Worm (Caenorhabditis elegans) whole organism, L3 larva: Measurements from ENCODE around the gene Y25C1A.2.

Experiments used
- R02D3.7 ChIP-seq: fragments of 150-350 bp; optimal IDR thresholded peaks from 2 replicates; lab custom pipeline; 2014; ENCODE audit warnings: missing biosample characterization, missing genetic modification characterization
- ZK546.5 ChIP-seq: sonication (generic microtip); optimal IDR thresholded peaks from 2 replicates; lab custom pipeline; 2017; ENCODE audit warnings: missing biosample characterization, missing genetic modification characterization
- aly-2 ChIP-seq: fragments of 150-350 bp; optimal IDR thresholded peaks from 2 replicates; lab custom pipeline; 2014; ENCODE audit warnings: missing biosample characterization, missing genetic modification characterization
- ama-1 ChIP-seq: fragments of 150-350 bp; optimal IDR thresholded peaks from 2 replicates; lab custom pipeline; 2018
- ceh-16 ChIP-seq: sonication (generic microtip); optimal IDR thresholded peaks from 2 replicates; lab custom pipeline; 2017; ENCODE audit warnings: missing biosample characterization, missing genetic modification characterization
- ceh-82 ChIP-seq: fragments of 150-350 bp; optimal IDR thresholded peaks from 2 replicates; lab custom pipeline; 2014; ENCODE audit warnings: missing biosample characterization, missing genetic modification characterization
- ceh-9 ChIP-seq: sonication (generic microtip); optimal IDR thresholded peaks from 2 replicates; lab custom pipeline; 2018; ENCODE audit warnings: missing biosample characterization, missing genetic modification characterization
- daf-12 ChIP-seq: fragments of 150-350 bp; optimal IDR thresholded peaks from 2 replicates; lab custom pipeline; 2014; ENCODE audit warnings: missing biosample characterization, missing genetic modification reagents, missing genetic modification characterization
- elt-1 ChIP-seq: fragments of 150-350 bp; optimal IDR thresholded peaks from 2 replicates; lab custom pipeline; 2014; ENCODE audit warnings: missing biosample characterization, missing genetic modification characterization
- elt-2 ChIP-seq: sonication (generic microtip); optimal IDR thresholded peaks from 2 replicates; lab custom pipeline; 2016; ENCODE audit warnings: missing genetic modification reagents, mild to moderate bottlenecking, missing genetic modification characterization, missing compliant biosample characterization
- elt-3 ChIP-seq, 3 experiments: fragments of 150-350 bp in 1 of 3; sonication (generic microtip) in 2 of 3; optimal IDR thresholded peaks; 2 replicates in 2 of 3; 4 replicates in 1 of 3; lab custom pipeline; 2014 to 2017; ENCODE audit warnings: missing biosample characterization in 3 of 3, missing genetic modification characterization in 3 of 3
- fkh-10 ChIP-seq: sonication (generic microtip); optimal IDR thresholded peaks from 2 replicates; lab custom pipeline; 2017; ENCODE audit warnings: missing biosample characterization, missing genetic modification reagents, missing genetic modification characterization
- fkh-2 ChIP-seq: fragments of 150-350 bp; optimal IDR thresholded peaks from 2 replicates; lab custom pipeline; 2014; ENCODE audit warnings: missing biosample characterization, missing genetic modification reagents, missing genetic modification characterization
- fos-1 ChIP-seq: fragments of 150-350 bp; optimal IDR thresholded peaks from 2 replicates; lab custom pipeline; 2014; ENCODE audit warnings: missing biosample characterization, missing genetic modification characterization
- hmg-11 ChIP-seq: sonication (generic microtip); optimal IDR thresholded peaks from 2 replicates; lab custom pipeline; 2016; ENCODE audit warnings: missing genetic modification characterization, missing compliant biosample characterization
- jun-1 ChIP-seq: fragments of 150-350 bp; optimal IDR thresholded peaks from 2 replicates; lab custom pipeline; 2014; ENCODE audit warnings: missing biosample characterization, missing genetic modification reagents, missing genetic modification characterization
- lin-15B ChIP-seq: fragments of 150-350 bp; optimal IDR thresholded peaks from 2 replicates; lab custom pipeline; 2014; ENCODE audit warnings: missing biosample characterization, missing genetic modification characterization
- lsy-12 ChIP-seq: sonication (generic microtip); optimal IDR thresholded peaks from 2 replicates; lab custom pipeline; 2016; ENCODE audit warnings: mild to moderate bottlenecking, missing genetic modification characterization, missing compliant biosample characterization
- mdl-1 ChIP-seq: fragments of 150-350 bp; optimal IDR thresholded peaks from 2 replicates; lab custom pipeline; 2014; ENCODE audit warnings: missing biosample characterization, missing genetic modification characterization
- mml-1 ChIP-seq: fragments of 150-350 bp; sonication (generic microtip); optimal IDR thresholded peaks from 3 replicates; lab custom pipeline; 2014; ENCODE audit warnings: missing biosample characterization, missing genetic modification characterization
- nfya-1 ChIP-seq: sonication (generic microtip); optimal IDR thresholded peaks from 2 replicates; lab custom pipeline; 2017; ENCODE audit warnings: missing genetic modification characterization, mild to moderate bottlenecking, missing compliant biosample characterization, antibody characterized with exemption, moderate library complexity; ENCODE audit not compliant: insufficient read depth
- nhr-12 ChIP-seq: fragments of 150-350 bp; optimal IDR thresholded peaks from 2 replicates; lab custom pipeline; 2014; ENCODE audit warnings: missing biosample characterization, missing genetic modification characterization
- nhr-237 ChIP-seq: fragments of 150-350 bp; optimal IDR thresholded peaks from 2 replicates; lab custom pipeline; 2014; ENCODE audit warnings: missing biosample characterization, missing genetic modification characterization
- nhr-25 ChIP-seq: sonication (generic microtip); optimal IDR thresholded peaks from 2 replicates; lab custom pipeline; 2017; ENCODE audit warnings: missing biosample characterization, missing genetic modification characterization
- nhr-28 ChIP-seq: fragments of 150-350 bp; optimal IDR thresholded peaks from 2 replicates; lab custom pipeline; 2014; ENCODE audit warnings: missing biosample characterization, missing genetic modification characterization
- nhr-43 ChIP-seq: sonication (generic microtip); optimal IDR thresholded peaks from 2 replicates; lab custom pipeline; 2016; ENCODE audit warnings: mild to moderate bottlenecking, missing genetic modification characterization, missing compliant biosample characterization; ENCODE audit not compliant: poor library complexity, severe bottlenecking
- nhr-67 ChIP-seq: fragments of 150-350 bp; optimal IDR thresholded peaks from 2 replicates; lab custom pipeline; 2014; ENCODE audit warnings: missing biosample characterization, missing genetic modification characterization
- nhr-76 ChIP-seq: fragments of 150-350 bp; sonication (generic microtip); optimal IDR thresholded peaks from 5 replicates; lab custom pipeline; 2014; ENCODE audit warnings: missing biosample characterization, missing genetic modification characterization
- nhr-77 ChIP-seq: fragments of 150-350 bp; optimal IDR thresholded peaks from 2 replicates; lab custom pipeline; 2014; ENCODE audit warnings: missing biosample characterization, missing genetic modification characterization
- pqm-1 ChIP-seq: fragments of 150-350 bp; optimal IDR thresholded peaks from 2 replicates; lab custom pipeline; 2017; ENCODE audit warnings: missing biosample characterization, missing genetic modification characterization, inconsistent platforms
- skn-1 ChIP-seq: fragments of 150-350 bp; optimal IDR thresholded peaks from 2 replicates; lab custom pipeline; 2014; ENCODE audit warnings: missing biosample characterization, missing genetic modification characterization
- snpc-4 ChIP-seq: fragments of 150-350 bp; optimal IDR thresholded peaks from 2 replicates; lab custom pipeline; 2014; ENCODE audit warnings: missing biosample characterization, missing genetic modification characterization
- tbx-2 ChIP-seq: sonication (generic microtip); optimal IDR thresholded peaks from 2 replicates; lab custom pipeline; 2016; ENCODE audit warnings: mild to moderate bottlenecking, missing genetic modification characterization, missing compliant biosample characterization
- unc-39 ChIP-seq: sonication (generic microtip); optimal IDR thresholded peaks from 4 replicates; lab custom pipeline; 2017; ENCODE audit warnings: missing biosample characterization, missing genetic modification characterization
- unc-62 ChIP-seq: fragments of 150-350 bp; sonication (generic microtip); optimal IDR thresholded peaks from 4 replicates; lab custom pipeline; 2014; ENCODE audit warnings: missing biosample characterization, missing genetic modification reagents, missing genetic modification characterization
- zag-1 ChIP-seq: fragments of 150-350 bp; optimal IDR thresholded peaks from 2 replicates; lab custom pipeline; 2014; ENCODE audit warnings: missing biosample characterization, missing genetic modification characterization
- ztf-11 ChIP-seq: fragments of 150-350 bp; optimal IDR thresholded peaks from 2 replicates; lab custom pipeline; 2014; ENCODE audit warnings: missing biosample characterization, missing genetic modification characterization
- ztf-4 ChIP-seq: fragments of 150-350 bp; optimal IDR thresholded peaks from 2 replicates; lab custom pipeline; 2014; ENCODE audit warnings: missing biosample characterization, missing genetic modification characterization

The Y25C1A.2 gene

DNA sequence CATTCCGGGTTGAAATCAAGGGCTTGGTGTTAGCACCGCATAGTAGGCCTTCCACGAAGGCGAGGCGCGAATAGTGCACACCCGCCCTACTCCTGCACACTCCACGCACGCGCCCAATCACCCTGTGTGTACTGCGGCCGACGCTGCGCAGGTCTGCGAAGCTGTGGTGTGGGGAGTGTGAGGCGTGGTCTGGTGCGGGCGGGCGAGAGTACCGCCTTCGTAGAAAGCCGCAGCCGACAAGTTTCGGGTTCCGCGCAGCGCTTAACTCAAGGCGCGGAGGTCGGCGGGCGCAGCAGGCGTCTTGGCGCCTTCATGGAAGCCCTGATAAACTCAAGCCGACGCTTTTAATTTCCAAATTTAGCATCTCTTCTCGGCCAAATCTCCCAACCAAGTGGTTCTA is 4.3 kb upstream of the Y25C1A.2 start:
- TF ChIP-seq ztf-4 (no peak), nhr-237 (tag; lab: Kevin White, UChicago) (no peak), nhr-76 (tag; lab: Kevin White, UChicago) (no peak), ama-1 (lab: Kevin White, UChicago) (no peak), mdl-1 (tag; lab: Kevin White, UChicago) (no peak), daf-12 (tag; lab: Kevin White, UChicago) (no peak), unc-39 (tag; lab: Kevin White, UChicago) (no peak), nhr-67 (no peak), unc-62 (GFP tag; lab: Kevin White, UChicago) (no peak), elt-1 (no peak), jun-1 (no peak)

DNA sequence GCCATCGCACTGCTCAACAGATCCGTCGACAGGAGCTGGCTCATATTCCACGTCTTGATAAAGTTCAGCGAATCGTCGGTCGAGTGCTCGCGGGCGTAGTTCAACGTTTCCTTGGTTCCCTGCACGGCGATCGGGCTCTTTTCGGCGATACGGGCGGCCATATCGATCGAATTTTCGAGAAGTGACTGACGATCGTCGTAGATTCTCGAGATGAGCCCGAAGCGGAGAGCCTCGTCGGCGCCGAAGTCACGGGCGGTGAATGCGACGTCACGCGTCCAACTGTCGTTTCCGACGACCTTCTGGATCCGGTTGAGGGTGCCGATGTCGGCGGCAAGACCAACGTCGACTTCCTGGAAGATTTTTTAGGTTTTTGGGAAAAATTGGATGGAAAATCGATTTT is 2.9 kb upstream of the Y25C1A.2 start:
- TF ChIP-seq nhr-25 (tag; lab: Kevin White, UChicago) (no peak), nhr-28 (tag; lab: Kevin White, UChicago) (no peak), fkh-10 (GFP tag; lab: Kevin White, UChicago) (no peak), elt-2 (no peak), nfya-1 (tag; lab: Kevin White, UChicago) (no peak), ZK546.5 (tag; lab: Kevin White, UChicago) (no peak), elt-3 (tag; optimal IDR thresholded peaks at IDR 0.05; lab: Kevin White, UChicago) (no peak), lin-15B (no peak), skn-1 (tag; lab: Kevin White, UChicago) (no peak), fos-1 (tag; lab: Kevin White, UChicago) (no peak), R02D3.7 (tag; lab: Kevin White, UChicago) (no peak), zag-1 (tag; lab: Kevin White, UChicago) (no peak), nhr-77 (tag; lab: Kevin White, UChicago) (no peak), fkh-2 (tag; lab: Kevin White, UChicago) (no peak), daf-12 (tag; lab: Kevin White, UChicago) (no peak), lsy-12 (no peak), ceh-9 (tag; lab: Kevin White, UChicago) (no peak), nhr-67 (no peak), nhr-12 (tag; lab: Kevin White, UChicago) (no peak), ceh-82 (tag; lab: Kevin White, UChicago) (no peak)
- TF ChIP-seq, all 47 proteins: peak for 0

DNA sequence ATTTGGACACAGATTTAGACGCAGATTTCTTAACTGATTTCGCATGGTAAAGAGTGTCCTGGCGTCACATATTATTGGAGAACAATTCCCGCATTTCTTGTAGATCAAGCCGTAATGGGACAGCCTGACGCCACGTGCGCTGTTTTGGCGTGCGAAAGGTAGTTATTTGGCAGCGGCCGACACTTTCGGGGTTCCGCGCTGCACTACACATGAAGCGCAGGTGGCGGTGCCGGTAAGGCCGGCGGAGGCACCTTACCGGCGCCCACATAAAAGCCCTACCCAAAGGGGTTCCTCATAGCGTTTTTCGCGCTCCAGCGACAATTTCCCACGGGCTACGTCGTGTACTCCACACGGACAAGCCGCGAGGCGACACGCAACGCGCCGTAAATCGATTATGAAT is 2.3 kb upstream of the Y25C1A.2 start:
- no peak for TF ChIP-seq ztf-4
- TF ChIP-seq unc-39 (tag; lab: Kevin White, UChicago) = no peak
- no peak for TF ChIP-seq hmg-11 (tag; lab: Kevin White, UChicago)
- no peak for TF ChIP-seq elt-1
- no peak for TF ChIP-seq ceh-82 (tag; lab: Kevin White, UChicago)
- no peak for TF ChIP-seq mml-1 (tag; lab: Kevin White, UChicago)
- no peak for TF ChIP-seq fkh-10 (GFP tag; lab: Kevin White, UChicago)
- TF ChIP-seq elt-2 = no peak
- TF ChIP-seq nhr-76 (tag; lab: Kevin White, UChicago) = no peak
- TF ChIP-seq R02D3.7 (tag; lab: Kevin White, UChicago) = no peak
- no peak for TF ChIP-seq ztf-11 (tag; lab: Kevin White, UChicago)
- no peak for TF ChIP-seq mdl-1 (tag; lab: Kevin White, UChicago)
- TF ChIP-seq ama-1 (lab: Kevin White, UChicago) = no peak
- no peak for TF ChIP-seq nfya-1 (tag; lab: Kevin White, UChicago)
- no peak for TF ChIP-seq aly-2
- no peak for TF ChIP-seq zag-1 (tag; lab: Kevin White, UChicago)
- no peak for TF ChIP-seq pqm-1 (tag; lab: Kevin White, UChicago)
- TF ChIP-seq ceh-16 (tag; lab: Kevin White, UChicago) = no peak
- no peak for TF ChIP-seq tbx-2 (tag; lab: Kevin White, UChicago)
- TF ChIP-seq, all 47 proteins: peak for 0

DNA sequence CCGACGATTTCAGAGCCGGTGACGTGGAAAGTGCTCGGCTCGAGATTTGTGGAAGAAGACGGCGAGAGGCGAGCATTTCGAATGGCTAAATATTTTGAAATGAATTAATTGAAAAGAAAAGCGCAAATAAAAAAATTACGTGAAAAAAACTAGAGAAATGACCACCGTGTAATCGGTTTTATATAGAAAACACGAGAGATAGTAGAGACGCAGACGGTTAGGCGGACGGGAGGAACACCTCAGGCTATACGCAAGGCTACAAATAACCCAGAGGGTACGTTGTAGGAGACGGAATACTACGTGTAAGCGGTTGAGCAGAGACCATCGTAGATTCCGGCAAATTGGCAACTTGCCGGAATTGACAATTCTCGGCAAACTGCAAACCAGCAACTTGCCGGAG is 1.3 kb upstream of the Y25C1A.2 start, which contains the start of gene Y25C1A.13:
Gene Y25C1A.13, minus strand, starts transcription at position 101 of the 400 bp plus-strand sequence.
- TF ChIP-seq fos-1 (tag; lab: Kevin White, UChicago) (no peak), tbx-2 (tag; lab: Kevin White, UChicago) (no peak), snpc-4 (tag; lab: Kevin White, UChicago) (no peak), nhr-43 (tag; lab: Kevin White, UChicago) (no peak), elt-2 (peak; percentile 1), ZK546.5 (tag; lab: Kevin White, UChicago) (no peak), unc-39 (tag; lab: Kevin White, UChicago) (no peak), nhr-237 (tag; lab: Kevin White, UChicago) (no peak), ztf-11 (tag; lab: Kevin White, UChicago) (no peak)
